Worm (Caenorhabditis elegans) whole organism, L2 larva: ENCODE measurements around the gene T26A8.3.
A peak's percentile ranks its signal among the peaks of the same experiment; 100 is the strongest.

ENCODE experiments used
- C34F6.9 ChIP-seq: fragments of 150-350 bp; optimal IDR thresholded peaks from 2 replicates; lab custom pipeline; 2014; ENCODE audit warnings: missing biosample characterization, missing genetic modification characterization
- F13H6.1 ChIP-seq: sonication (generic microtip); optimal IDR thresholded peaks from 2 replicates; lab custom pipeline; 2016; ENCODE audit warnings: missing genetic modification characterization, missing compliant biosample characterization
- R02D3.7 ChIP-seq: fragments of 150-350 bp; optimal IDR thresholded peaks from 2 replicates; lab custom pipeline; 2014; ENCODE audit warnings: missing biosample characterization, missing genetic modification characterization
- Y55F3AM.14 ChIP-seq: fragments of 200-800 bp; sonication (Bioruptor generic); optimal IDR thresholded peaks from 2 replicates; lab custom pipeline; 2018; ENCODE audit warnings: mild to moderate bottlenecking, missing genetic modification characterization, missing compliant biosample characterization
- ZK546.5 ChIP-seq: sonication (generic microtip); optimal IDR thresholded peaks from 2 replicates; lab custom pipeline; 2017; ENCODE audit warnings: missing biosample characterization, missing genetic modification characterization
- alr-1 ChIP-seq: fragments of 150-350 bp; optimal IDR thresholded peaks from 2 replicates; lab custom pipeline; 2014; ENCODE audit warnings: missing biosample characterization, missing genetic modification characterization
- aly-2 ChIP-seq: fragments of 150-350 bp; optimal IDR thresholded peaks from 2 replicates; lab custom pipeline; 2014; ENCODE audit warnings: missing biosample characterization, missing genetic modification characterization
- blmp-1 ChIP-seq: sonication (generic microtip); optimal IDR thresholded peaks from 2 replicates; lab custom pipeline; 2017; ENCODE audit warnings: missing genetic modification characterization, mild to moderate bottlenecking, missing compliant biosample characterization, antibody characterized with exemption, moderate library complexity; ENCODE audit not compliant: insufficient read depth
- ceh-16 ChIP-seq: fragments of 150-350 bp; optimal IDR thresholded peaks from 2 replicates; lab custom pipeline; 2014; ENCODE audit warnings: missing biosample characterization, missing genetic modification characterization
- crh-2 ChIP-seq: sonication (generic microtip); optimal IDR thresholded peaks from 2 replicates; lab custom pipeline; 2017; ENCODE audit warnings: missing biosample characterization, missing genetic modification characterization
- dmd-4 ChIP-seq: sonication (generic microtip); optimal IDR thresholded peaks from 2 replicates; lab custom pipeline; 2017; ENCODE audit warnings: missing biosample characterization, missing genetic modification characterization
- egl-27 ChIP-seq: sonication (generic microtip); optimal IDR thresholded peaks from 3 replicates; lab custom pipeline; 2017; ENCODE audit warnings: missing biosample characterization, missing genetic modification reagents, missing genetic modification characterization
- elt-1 ChIP-seq: fragments of 150-350 bp; optimal IDR thresholded peaks from 2 replicates; lab custom pipeline; 2014; ENCODE audit warnings: missing biosample characterization, missing genetic modification characterization
- elt-3 ChIP-seq: sonication (generic microtip); optimal IDR thresholded peaks from 2 replicates; lab custom pipeline; 2017; ENCODE audit warnings: missing biosample characterization, missing genetic modification characterization
- fos-1 ChIP-seq: fragments of 150-350 bp; optimal IDR thresholded peaks from 2 replicates; lab custom pipeline; 2014; ENCODE audit warnings: missing biosample characterization, missing genetic modification characterization
- gmeb-1 ChIP-seq: fragments of 150-350 bp; optimal IDR thresholded peaks from 2 replicates; lab custom pipeline; 2014; ENCODE audit warnings: missing biosample characterization, missing genetic modification characterization
- lin-13 ChIP-seq: fragments of 150-350 bp; optimal IDR thresholded peaks from 2 replicates; lab custom pipeline; 2014; ENCODE audit warnings: missing biosample characterization, missing genetic modification reagents, missing genetic modification characterization
- lsy-2 ChIP-seq, 2 experiments: fragments of 150-350 bp in 1 of 2; sonication (generic microtip) in 1 of 2; optimal IDR thresholded peaks; 2 replicates each; lab custom pipeline; 2014 to 2017; ENCODE audit warnings: missing biosample characterization in 2 of 2, missing genetic modification characterization in 2 of 2
- mab-5 ChIP-seq: fragments of 150-350 bp; optimal IDR thresholded peaks from 2 replicates; lab custom pipeline; 2014; ENCODE audit warnings: missing biosample characterization, missing genetic modification characterization
- mbf-1 ChIP-seq: sonication (generic microtip); optimal IDR thresholded peaks from 2 replicates; lab custom pipeline; 2017; ENCODE audit warnings: missing biosample characterization, missing genetic modification characterization
- nhr-10 ChIP-seq: sonication (generic microtip); optimal IDR thresholded peaks from 2 replicates; lab custom pipeline; 2017; ENCODE audit warnings: missing biosample characterization, missing genetic modification characterization
- nhr-11 ChIP-seq: fragments of 150-350 bp; optimal IDR thresholded peaks from 2 replicates; lab custom pipeline; 2014; ENCODE audit warnings: missing biosample characterization, missing genetic modification characterization
- nhr-129 ChIP-seq: fragments of 150-350 bp; optimal IDR thresholded peaks from 2 replicates; lab custom pipeline; 2014; ENCODE audit warnings: missing biosample characterization, missing genetic modification characterization
- nhr-23 ChIP-seq: fragments of 150-350 bp; optimal IDR thresholded peaks from 2 replicates; lab custom pipeline; 2014; ENCODE audit warnings: missing biosample characterization, missing genetic modification reagents, missing genetic modification characterization
- nhr-237 ChIP-seq: fragments of 150-350 bp; optimal IDR thresholded peaks from 2 replicates; lab custom pipeline; 2014; ENCODE audit warnings: missing biosample characterization, missing genetic modification characterization
- nhr-25 ChIP-seq: fragments of 150-350 bp; sonication (generic microtip); optimal IDR thresholded peaks from 3 replicates; lab custom pipeline; 2014; ENCODE audit warnings: missing biosample characterization, missing genetic modification characterization
- nhr-6 ChIP-seq: fragments of 150-350 bp; optimal IDR thresholded peaks from 2 replicates; lab custom pipeline; 2014; ENCODE audit warnings: missing biosample characterization, missing genetic modification characterization
- nhr-77 ChIP-seq: fragments of 150-350 bp; optimal IDR thresholded peaks from 2 replicates; lab custom pipeline; 2014; ENCODE audit warnings: missing biosample characterization, missing genetic modification characterization
- sem-4 ChIP-seq: fragments of 150-350 bp; optimal IDR thresholded peaks from 2 replicates; lab custom pipeline; 2014; ENCODE audit warnings: missing biosample characterization, missing genetic modification reagents, missing genetic modification characterization
- sma-3 ChIP-seq: sonication (generic microtip); optimal IDR thresholded peaks from 2 replicates; lab custom pipeline; 2016; ENCODE audit warnings: missing genetic modification reagents, missing genetic modification characterization, missing compliant biosample characterization
- sma-9 ChIP-seq, 2 experiments: fragments of 150-350 bp in 1 of 2; sonication (generic microtip) in 1 of 2; optimal IDR thresholded peaks; 2 replicates each; lab custom pipeline; 2014 to 2016; ENCODE audit warnings: missing genetic modification characterization in 2 of 2, mild to moderate bottlenecking in 1 of 2, missing biosample characterization in 1 of 2, missing compliant biosample characterization in 1 of 2, missing genetic modification reagents in 1 of 2, moderate library complexity in 1 of 2
- snpc-4 ChIP-seq: fragments of 150-350 bp; optimal IDR thresholded peaks from 2 replicates; lab custom pipeline; 2014; ENCODE audit warnings: missing biosample characterization, missing genetic modification characterization
- unc-39 ChIP-seq: fragments of 150-350 bp; optimal IDR thresholded peaks from 2 replicates; lab custom pipeline; 2014; ENCODE audit warnings: missing biosample characterization, missing genetic modification characterization
- unc-55 ChIP-seq: fragments of 150-350 bp; sonication (generic microtip); optimal IDR thresholded peaks from 3 replicates; lab custom pipeline; 2014; ENCODE audit warnings: missing biosample characterization, missing genetic modification reagents, missing genetic modification characterization
- unc-62 ChIP-seq: fragments of 150-350 bp; optimal IDR thresholded peaks from 2 replicates; lab custom pipeline; 2014; ENCODE audit warnings: missing biosample characterization, missing genetic modification reagents, missing genetic modification characterization
- zag-1 ChIP-seq: fragments of 150-350 bp; optimal IDR thresholded peaks from 2 replicates; lab custom pipeline; 2014; ENCODE audit warnings: missing biosample characterization, missing genetic modification characterization
- ztf-1 ChIP-seq: fragments of 200-800 bp; sonication (Bioruptor generic); conservative IDR thresholded peaks from 2 replicates; pipeline ENCODE4 v1.3.6; 2022; ENCODE audit warnings: missing genetic modification characterization, missing compliant biosample characterization
- ztf-11 ChIP-seq: sonication (generic microtip); optimal IDR thresholded peaks from 2 replicates; lab custom pipeline; 2017; ENCODE audit warnings: missing biosample characterization, missing genetic modification characterization
- ztf-4 ChIP-seq: fragments of 150-350 bp; optimal IDR thresholded peaks from 2 replicates; lab custom pipeline; 2014; ENCODE audit warnings: missing biosample characterization, missing genetic modification characterization

The T26A8.3 gene

ce11 chrIV:8379278-8379677 is 47.2 kb downstream of the T26A8.3 start, which contains the start of gene nap-1 (continued):
- TF ChIP-seq C34F6.9 (peak; percentile 88), aly-2 (tag; lab: Kevin White, UChicago) (no peak), mbf-1 (no peak), nhr-25 (tag; lab: Kevin White, UChicago) (peak; percentile 73), ztf-4 (tag; lab: Kevin White, UChicago) (no peak), unc-62 (GFP tag; lab: Kevin White, UChicago) (no peak), ztf-1 (no peak), ZK546.5 (tag; lab: Kevin White, UChicago) (peak; percentile 8), ceh-16 (tag; lab: Kevin White, UChicago) (no peak), nhr-23 (tag; lab: Kevin White, UChicago) (no peak), unc-39 (tag; lab: Kevin White, UChicago) (no peak), nhr-77 (tag; lab: Kevin White, UChicago) (no peak)

- TF ChIP-seq gmeb-1 (tag; lab: Kevin White, UChicago), result no peak
- no peak for TF ChIP-seq nhr-25 (tag; lab: Kevin White, UChicago)
- no peak for TF ChIP-seq unc-39 (tag; lab: Kevin White, UChicago)
- TF ChIP-seq snpc-4, result no peak
- TF ChIP-seq ztf-11 (tag; lab: Kevin White, UChicago), result no peak
- no peak for TF ChIP-seq ceh-16 (tag; lab: Kevin White, UChicago)
- TF ChIP-seq egl-27 (tag; lab: Kevin White, UChicago), result no peak
- TF ChIP-seq unc-55 (GFP tag; lab: Kevin White, UChicago), result no peak
- TF ChIP-seq ztf-4 (tag; lab: Kevin White, UChicago), result no peak
- no peak for TF ChIP-seq mab-5
- TF ChIP-seq zag-1, result no peak
- no peak for TF ChIP-seq nhr-23 (tag; lab: Kevin White, UChicago)
- TF ChIP-seq nhr-10 (tag; lab: Kevin White, UChicago), result no peak
- TF ChIP-seq nhr-237 (tag; lab: Kevin White, UChicago), result no peak
- TF ChIP-seq F13H6.1 (tag; lab: Kevin White, UChicago), result no peak
These were observed 48.2 kb downstream of the T26A8.3 start for ce11 chrIV:8378280-8378679.

ce11 chrIV:8377501-8377900 is 48.9 kb downstream of the T26A8.3 start, which contains the start of gene D2096.7:
D2096.7 (minus strand) TSS chrIV:8377630.
- TF ChIP-seq nhr-6 (no peak), mbf-1 (no peak), nhr-23 (tag; lab: Kevin White, UChicago) (no peak), crh-2 (tag; lab: Kevin White, UChicago) (peak; percentile 20), Y55F3AM.14 (GFP tag; lab: Kevin White, UChicago) (peak; percentile 3), ceh-16 (tag; lab: Kevin White, UChicago) (no peak), sem-4 (tag; lab: Kevin White, UChicago) (no peak), egl-27 (tag; lab: Kevin White, UChicago) (no peak), dmd-4 (no peak)

ce11 chrIV:8376923-8377322 is 49.5 kb downstream of the T26A8.3 start:
- TF ChIP-seq dmd-4, result no peak
- TF ChIP-seq alr-1 (tag; lab: Kevin White, UChicago), result no peak
- TF ChIP-seq crh-2 (tag; lab: Kevin White, UChicago), result peak; percentile 46
- no peak for TF ChIP-seq nhr-10 (tag; lab: Kevin White, UChicago)
- TF ChIP-seq elt-3, result no peak
- peak; percentile 84 for TF ChIP-seq C34F6.9
- TF ChIP-seq nhr-11 (tag; lab: Kevin White, UChicago), result no peak
- TF ChIP-seq lsy-2 (tag; optimal IDR thresholded peaks at IDR 0.05; lab: Kevin White, UChicago), result no peak
- TF ChIP-seq ztf-4 (tag; lab: Kevin White, UChicago), result no peak
- no peak for TF ChIP-seq mbf-1
- TF ChIP-seq zag-1, result no peak
- TF ChIP-seq R02D3.7 (tag; lab: Kevin White, UChicago), result no peak
- no peak for TF ChIP-seq sma-3 (GFP tag; lab: Kevin White, UChicago)
- peak; percentile 41 for TF ChIP-seq unc-55 (GFP tag; lab: Kevin White, UChicago)
- TF ChIP-seq elt-1 (tag; lab: Kevin White, UChicago), result no peak
- TF ChIP-seq sma-9 (GFP tag; optimal IDR thresholded peaks at IDR 0.05; lab: Kevin White, UChicago), result no peak
- no peak for TF ChIP-seq sma-9 (tag; optimal IDR thresholded peaks at IDR 0.05; lab: Kevin White, UChicago)
- peak; percentile 81 for TF ChIP-seq nhr-129 (tag; lab: Kevin White, UChicago)
- no peak for TF ChIP-seq snpc-4
- no peak for TF ChIP-seq egl-27 (tag; lab: Kevin White, UChicago)
- TF ChIP-seq blmp-1 (tag; lab: Kevin White, UChicago), result no peak
- no peak for TF ChIP-seq nhr-6
- TF ChIP-seq fos-1, result peak; percentile 43
- no peak for TF ChIP-seq Y55F3AM.14 (GFP tag; lab: Kevin White, UChicago)
- TF ChIP-seq nhr-237 (tag; lab: Kevin White, UChicago), result no peak
- no peak for TF ChIP-seq unc-39 (tag; lab: Kevin White, UChicago)
- no peak for TF ChIP-seq lin-13 (GFP tag; lab: Kevin White, UChicago)
- TF ChIP-seq aly-2 (tag; lab: Kevin White, UChicago), result no peak
